Fruit fly (Drosophila melanogaster) whole organism, embryonic: ENCODE results near the gene CG15027.
A peak's percentile ranks its signal among the peaks of the same experiment; 100 is the strongest.

Experiments
- Asciz ChIP-seq: fragments of 200-800 bp; sonication (Bioruptor generic); optimal IDR thresholded peaks from 2 replicates; lab custom pipeline; 2017; ENCODE audit warnings: missing biosample characterization, mild to moderate bottlenecking, missing genetic modification characterization, missing genetic modification reagents
- Atf-2 ChIP-seq: fragments of 200-800 bp; sonication (Bioruptor generic); optimal IDR thresholded peaks from 2 replicates; lab custom pipeline; 2016; ENCODE audit warnings: missing biosample characterization, missing genetic modification characterization
- CG10321 ChIP-seq: fragments of 200-800 bp; sonication (Bioruptor generic); IDR thresholded peaks from 2 replicates; pipeline ENCODE4 v1.3.6; 2022; ENCODE audit warnings: missing biosample characterization, missing genetic modification characterization
- CG10366 ChIP-seq: fragments of 200-800 bp; sonication (Bioruptor generic); IDR thresholded peaks from 2 replicates; pipeline ENCODE4 v1.3.6; 2022; ENCODE audit warnings: missing biosample characterization, missing genetic modification characterization
- CG12236 ChIP-seq: fragments of 200-800 bp; sonication (Bioruptor generic); optimal IDR thresholded peaks from 2 replicates; lab custom pipeline; 2016; ENCODE audit warnings: missing biosample characterization, missing genetic modification characterization
- CG12659 ChIP-seq: fragments of 200-800 bp; sonication (Bioruptor generic); optimal IDR thresholded peaks from 3 replicates; lab custom pipeline; 2017; ENCODE audit warnings: mild to moderate bottlenecking, missing biosample characterization, missing genetic modification reagents, missing genetic modification characterization
- CG13296 ChIP-seq: fragments of 200-800 bp; sonication (Bioruptor generic); optimal IDR thresholded peaks from 3 replicates; lab custom pipeline; 2018; ENCODE audit warnings: missing biosample characterization, mild to moderate bottlenecking, missing genetic modification characterization
- CG16815 ChIP-seq: fragments of 200-800 bp; sonication (Bioruptor generic); optimal IDR thresholded peaks from 3 replicates; lab custom pipeline; 2017; ENCODE audit warnings: missing biosample characterization, mild to moderate bottlenecking, missing genetic modification characterization
- CG17186 ChIP-seq: fragments of 200-800 bp; sonication (Bioruptor generic); optimal IDR thresholded peaks from 3 replicates; lab custom pipeline; 2017; ENCODE audit warnings: missing biosample characterization, missing genetic modification reagents, missing genetic modification characterization
- CG17359 ChIP-seq: fragments of 200-800 bp; sonication (Bioruptor generic); optimal IDR thresholded peaks from 3 replicates; lab custom pipeline; 2018; ENCODE audit warnings: missing biosample characterization, mild to moderate bottlenecking, missing genetic modification characterization, moderate library complexity
- CG17829 ChIP-seq: fragments of 200-800 bp; optimal IDR thresholded peaks from 2 replicates; lab custom pipeline; 2019; ENCODE audit warnings: missing biosample characterization, mild to moderate bottlenecking, missing genetic modification characterization, moderate library complexity
- CG18262 ChIP-seq: fragments of 200-800 bp; optimal IDR thresholded peaks from 3 replicates; lab custom pipeline; 2019; ENCODE audit warnings: missing biosample characterization, mild to moderate bottlenecking, missing genetic modification characterization, moderate library complexity
- CG3163 ChIP-seq: fragments of 200-800 bp; sonication (Bioruptor generic); optimal IDR thresholded peaks from 3 replicates; lab custom pipeline; 2016; ENCODE audit warnings: missing biosample characterization, missing genetic modification characterization
- CG33557 ChIP-seq: fragments of 200-800 bp; sonication (Bioruptor generic); optimal IDR thresholded peaks from 2 replicates; lab custom pipeline; 2019; ENCODE audit warnings: missing biosample characterization, mild to moderate bottlenecking, missing genetic modification characterization, moderate library complexity
- CG4617 ChIP-seq: fragments of 200-800 bp; sonication (Bioruptor generic); optimal IDR thresholded peaks from 3 replicates; lab custom pipeline; 2016; ENCODE audit warnings: missing biosample characterization, missing genetic modification characterization, borderline replicate concordance
- CG6254 ChIP-seq: fragments of 200-800 bp; sonication (Bioruptor generic); optimal IDR thresholded peaks from 3 replicates; lab custom pipeline; 2017; ENCODE audit warnings: mild to moderate bottlenecking, missing biosample characterization, missing genetic modification reagents, missing genetic modification characterization
- CG6791 ChIP-seq: fragments of 200-800 bp; sonication (Bioruptor generic); IDR thresholded peaks from 3 replicates; pipeline ENCODE4 v1.3.6; 2022; ENCODE audit warnings: missing biosample characterization, missing genetic modification characterization; ENCODE audit not compliant: partially characterized antibody
- CG6813 ChIP-seq: fragments of 200-800 bp; sonication (Bioruptor generic); optimal IDR thresholded peaks from 2 replicates; lab custom pipeline; 2017; ENCODE audit warnings: missing biosample characterization, missing genetic modification characterization, mild to moderate bottlenecking, moderate library complexity, missing genetic modification reagents
- CG9932 ChIP-seq: fragments of 200-800 bp; sonication (Bioruptor generic); IDR thresholded peaks from 2 replicates; pipeline ENCODE4 v1.3.6; 2022; ENCODE audit warnings: missing biosample characterization, missing genetic modification characterization
- CkIIα-i1 ChIP-seq: fragments of 200-800 bp; sonication (Bioruptor generic); IDR thresholded peaks from 2 replicates; pipeline ENCODE4 v1.3.6; 2022; ENCODE audit warnings: missing biosample characterization, missing genetic modification characterization
- Dfd ChIP-seq, 2 experiments: fragments of >200 bp; optimal IDR thresholded peaks; 2 replicates each; lab custom pipeline; 2017; ENCODE audit warnings: missing biosample characterization in 2 of 2, missing genetic modification characterization in 2 of 2
- H15 ChIP-seq: fragments of 200-800 bp; sonication (Bioruptor generic); IDR thresholded peaks from 3 replicates; pipeline ENCODE4 v1.3.6; 2022; ENCODE audit warnings: missing biosample characterization, missing genetic modification characterization
- Hr78 ChIP-seq, 2 experiments: fragments of 200-800 bp in 1 of 2; fragments of >200 bp in 1 of 2; sonication (Bioruptor generic) in 1 of 2; optimal IDR thresholded peaks; 2 replicates each; lab custom pipeline; 2017 to 2019; ENCODE audit warnings: missing biosample characterization in 2 of 2, missing genetic modification characterization in 2 of 2, mild to moderate bottlenecking in 1 of 2, moderate library complexity in 1 of 2
- Mad ChIP-seq: fragments of 200-800 bp; sonication (Bioruptor generic); optimal IDR thresholded peaks from 2 replicates; lab custom pipeline; 2016; ENCODE audit warnings: missing biosample characterization, missing genetic modification characterization
- Nf-YB ChIP-seq: fragments of 200-800 bp; sonication (Bioruptor generic); optimal IDR thresholded peaks from 3 replicates; lab custom pipeline; 2019; ENCODE audit warnings: missing biosample characterization, mild to moderate bottlenecking, missing genetic modification characterization, moderate library complexity
- Nf-YC ChIP-seq: fragments of 200-800 bp; optimal IDR thresholded peaks from 3 replicates; lab custom pipeline; 2019; ENCODE audit warnings: missing biosample characterization, mild to moderate bottlenecking, missing genetic modification characterization, moderate library complexity
- Taf1 ChIP-seq: fragments of 200-800 bp; sonication (Bioruptor generic); IDR thresholded peaks from 2 replicates; pipeline ENCODE4 v1.3.6; 2022; ENCODE audit warnings: missing biosample characterization, missing genetic modification characterization
- bab2 ChIP-seq: fragments of 200-800 bp; sonication (Bioruptor generic); optimal IDR thresholded peaks from 2 replicates; lab custom pipeline; 2016; ENCODE audit warnings: missing biosample characterization, missing genetic modification characterization
- crp ChIP-seq, 2 experiments: fragments of 200-800 bp; sonication (Bioruptor generic); optimal IDR thresholded peaks; 2 replicates in 1 of 2; 3 replicates in 1 of 2; lab custom pipeline; 2017; ENCODE audit warnings: missing biosample characterization in 2 of 2, missing genetic modification characterization in 2 of 2, mild to moderate bottlenecking in 1 of 2, moderate library complexity in 1 of 2
- eve ChIP-seq, 2 experiments: fragments of >200 bp; optimal IDR thresholded peaks; 2 replicates each; lab custom pipeline; 2017; ENCODE audit warnings: missing biosample characterization in 2 of 2, missing genetic modification characterization in 2 of 2
- fd64A ChIP-seq: fragments of 200-800 bp; sonication (Bioruptor generic); optimal IDR thresholded peaks from 3 replicates; lab custom pipeline; 2018; ENCODE audit warnings: missing biosample characterization, mild to moderate bottlenecking, missing genetic modification characterization
- gfzf ChIP-seq: fragments of 200-800 bp; sonication (Bioruptor generic); optimal IDR thresholded peaks from 2 replicates; lab custom pipeline; 2016; ENCODE audit warnings: missing biosample characterization, mild to moderate bottlenecking, missing genetic modification characterization, moderate library complexity
- grau ChIP-seq: fragments of 200-800 bp; optimal IDR thresholded peaks from 3 replicates; lab custom pipeline; 2019; ENCODE audit warnings: missing biosample characterization, mild to moderate bottlenecking, missing genetic modification characterization, moderate library complexity
- gt ChIP-seq: fragments of 200-800 bp; sonication (Bioruptor generic); IDR thresholded peaks from 2 replicates; pipeline ENCODE4 v1.3.6; 2022; ENCODE audit warnings: missing biosample characterization, missing genetic modification characterization
- hbn ChIP-seq: fragments of 200-800 bp; sonication (Bioruptor generic); IDR thresholded peaks from 2 replicates; pipeline ENCODE4 v1.3.6; 2022; ENCODE audit warnings: missing biosample characterization, missing genetic modification characterization; ENCODE audit not compliant: partially characterized antibody
- insv ChIP-seq, 2 experiments: fragments of 200-800 bp; sonication (Bioruptor generic); optimal IDR thresholded peaks; 3 replicates each; lab custom pipeline; 2016 to 2018; ENCODE audit warnings: missing biosample characterization in 2 of 2, missing genetic modification characterization in 2 of 2
- inv ChIP-seq: fragments of 200-800 bp; sonication (Bioruptor generic); IDR thresholded peaks from 2 replicates; pipeline ENCODE4 v1.3.6; 2022; ENCODE audit warnings: missing biosample characterization, missing genetic modification characterization; ENCODE audit not compliant: partially characterized antibody
- klu ChIP-seq: fragments of 200-800 bp; sonication (Bioruptor generic); IDR thresholded peaks from 2 replicates; pipeline ENCODE4 v1.3.6; 2022; ENCODE audit warnings: missing biosample characterization, missing genetic modification characterization
- nau ChIP-seq: fragments of 200-800 bp; sonication (Bioruptor generic); optimal IDR thresholded peaks from 3 replicates; lab custom pipeline; 2017; ENCODE audit warnings: missing biosample characterization, mild to moderate bottlenecking, missing genetic modification characterization, missing genetic modification reagents
- pnt ChIP-seq: fragments of 200-800 bp; sonication (Bioruptor generic); optimal IDR thresholded peaks from 3 replicates; lab custom pipeline; 2016; ENCODE audit warnings: missing biosample characterization, missing genetic modification characterization
- psq ChIP-seq: fragments of 200-800 bp; sonication (Bioruptor generic); optimal IDR thresholded peaks from 2 replicates; lab custom pipeline; 2017; ENCODE audit warnings: missing biosample characterization, missing genetic modification characterization
- ranshi ChIP-seq: fragments of 200-800 bp; sonication (Bioruptor generic); IDR thresholded peaks from 2 replicates; pipeline ENCODE4 v1.3.6; 2022; ENCODE audit warnings: missing biosample characterization, missing genetic modification characterization
- sc ChIP-seq, 3 experiments: fragments of >200 bp in 2 of 3; fragments of 200-800 bp in 1 of 3; sonication (Bioruptor generic) in 1 of 3; optimal IDR thresholded peaks; 2 replicates in 2 of 3; 3 replicates in 1 of 3; lab custom pipeline; 2017; ENCODE audit warnings: mild to moderate bottlenecking in 1 of 3, missing biosample characterization in 1 of 3, missing genetic modification characterization in 1 of 3, missing genetic modification reagents in 1 of 3
- sima ChIP-seq: fragments of 200-800 bp; sonication (Bioruptor generic); optimal IDR thresholded peaks from 2 replicates; lab custom pipeline; 2016; ENCODE audit warnings: missing biosample characterization, missing genetic modification characterization
- sug ChIP-seq: fragments of 200-800 bp; optimal IDR thresholded peaks from 2 replicates; lab custom pipeline; 2019; ENCODE audit warnings: missing biosample characterization, mild to moderate bottlenecking, missing genetic modification characterization, moderate library complexity
- trem ChIP-seq: fragments of 200-800 bp; optimal IDR thresholded peaks from 3 replicates; lab custom pipeline; 2019; ENCODE audit warnings: missing biosample characterization, mild to moderate bottlenecking, missing genetic modification characterization, moderate library complexity
- wdn ChIP-seq: fragments of 200-800 bp; sonication (Bioruptor generic); IDR thresholded peaks from 2 replicates; pipeline ENCODE4 v1.3.6; 2022; ENCODE audit warnings: missing biosample characterization, missing genetic modification characterization
- z ChIP-seq: fragments of 200-800 bp; sonication (Bioruptor generic); IDR thresholded peaks from 3 replicates; pipeline ENCODE4 v1.3.6; 2022; ENCODE audit warnings: missing biosample characterization, missing genetic modification characterization

Gene CG15027

dm6 chrX:15074646-15075351 lies 10.8 kb downstream of the CG15027 start (continued):
- TF ChIP-seq inv (GFP tag; lab: Robert Waterston, UW) (no peak), CG6791 (GFP tag; lab: Robert Waterston, UW) (no peak), CG10321 (GFP tag; lab: Robert Waterston, UW) (no peak), Atf-2 (GFP tag; lab: Kevin White, UChicago) (peak; percentile 93), hbn (GFP tag; lab: Robert Waterston, UW) (no peak), CG12659 (GFP tag; lab: Kevin White, UChicago) (peak; percentile 92), psq (peak; percentile 70), eve (GFP tag; optimal IDR thresholded peaks at IDR 0.05; lab: Kevin White, UChicago) (peak in 1 of 2 experiments; percentile 95), CkIIα-i1 (peak; percentile 71; the same call in 1 of the 2 replicates), H15 (GFP tag; lab: Robert Waterston, UW) (peak; percentile 85), wdn (peak; percentile 78), crp (GFP tag; optimal IDR thresholded peaks at IDR 0.05; lab: Kevin White, UChicago) (peak in 1 of 2 experiments; percentile 42), CG10366 (GFP tag; lab: Robert Waterston, UW) (peak; percentile 90), CG17829 (peak; percentile 81), Nf-YC (tag; lab: Kevin White, UChicago) (peak; percentile 82), sug (tag; lab: Kevin White, UChicago) (peak; percentile 90), gfzf (GFP tag; lab: Kevin White, UChicago) (peak; percentile 14), Hr78 (GFP tag; optimal IDR thresholded peaks at IDR 0.05; lab: Kevin White, UChicago) (peak in 1 of 2 experiments; percentile 95), CG6254 (GFP tag; lab: Kevin White, UChicago) (peak; percentile 63), CG12236 (GFP tag; lab: Kevin White, UChicago) (peak; percentile 78), sc (optimal IDR thresholded peaks at IDR 0.05; lab: Kevin White, UChicago) (no peak), sc (GFP tag; optimal IDR thresholded peaks at IDR 0.05; lab: Kevin White, UChicago) (peak; percentile 48), Taf1 (peak; percentile 82), CG4617 (GFP tag; lab: Kevin White, UChicago) (peak; percentile 70), insv (GFP tag; optimal IDR thresholded peaks at IDR 0.05; lab: Kevin White, UChicago) (peak; percentile 17 to 64), fd64A (GFP tag; lab: Kevin White, UChicago) (peak; percentile 48), CG9932 (peak; percentile 95), trem (tag; lab: Kevin White, UChicago) (peak; percentile 51), CG6813 (peak; percentile 73), Dfd (GFP tag; optimal IDR thresholded peaks at IDR 0.05; lab: Kevin White, UChicago) (no peak), Asciz (GFP tag; lab: Kevin White, UChicago) (peak; percentile 73), klu (GFP tag; lab: Robert Waterston, UW) (peak; percentile 82), bab2 (peak; percentile 91), Nf-YB (peak; percentile 64), CG33557 (GFP tag; lab: Kevin White, UChicago) (peak; percentile 54), CG18262 (tag; lab: Kevin White, UChicago) (peak; percentile 77), ranshi (GFP tag; lab: Robert Waterston, UW) (peak; percentile 82), z (GFP tag; lab: Robert Waterston, UW) (no peak), nau (GFP tag; lab: Kevin White, UChicago) (peak; percentile 86), CG16815 (GFP tag; lab: Kevin White, UChicago) (peak; percentile 80), Mad (GFP tag; lab: Kevin White, UChicago) (peak; percentile 86), grau (peak; percentile 89), pnt (peak; percentile 91), CG17186 (GFP tag; lab: Kevin White, UChicago) (peak; percentile 52), CG17359 (tag; lab: Kevin White, UChicago) (peak; percentile 84), gt (GFP tag; lab: Robert Waterston, UW) (peak; percentile 79), CG13296 (GFP tag; lab: Kevin White, UChicago) (peak; percentile 89), CG3163 (GFP tag; lab: Kevin White, UChicago) (peak; percentile 86), sima (GFP tag; lab: Kevin White, UChicago) (peak; percentile 26)
